Fruit fly (Drosophila melanogaster): ENCODE measurements around the gene Cpr67Fa1.

dm6 chr3L:10861657-10862543 lies 27.9 kb upstream of the Cpr67Fa1 start:
- TF ChIP-seq Eip93F (GFP tag; optimal IDR thresholded peaks at IDR 0.05) (no peak), CG10631 (GFP tag; optimal IDR thresholded peaks at IDR 0.05) (no peak), CG6276 (GFP tag; optimal IDR thresholded peaks at IDR 0.05) (no peak), CG8632 (GFP tag; optimal IDR thresholded peaks at IDR 0.05) (no peak), CG6808 (GFP tag; optimal IDR thresholded peaks at IDR 0.05) (no peak), dac (GFP tag; optimal IDR thresholded peaks at IDR 0.05) (no peak), Sox102F (GFP tag; optimal IDR thresholded peaks at IDR 0.05) (no peak)

Data from whole organism, prepupa.